Fruit fly (Drosophila melanogaster) whole organism, adult: ENCODE measurements around the gene lin-28.

Source experiments
- Crg-1 ChIP-seq: fragments of 200-800 bp; sonication (Bioruptor generic); optimal IDR thresholded peaks from 2 replicates; lab custom pipeline; 2016; ENCODE audit warnings: missing biosample characterization, missing genetic modification characterization
- kay ChIP-seq: fragments of 200-800 bp; sonication (Bioruptor generic); peaks from one replicate; lab custom pipeline; 2016; ENCODE audit warnings: missing biosample characterization, missing genetic modification characterization, borderline replicate concordance
- pad ChIP-seq: fragments of 200-800 bp; sonication (Bioruptor generic); optimal IDR thresholded peaks from 3 replicates; lab custom pipeline; 2017; ENCODE audit warnings: missing biosample characterization, missing genetic modification characterization, mild to moderate bottlenecking, moderate library complexity, missing genetic modification reagents

DNA sequence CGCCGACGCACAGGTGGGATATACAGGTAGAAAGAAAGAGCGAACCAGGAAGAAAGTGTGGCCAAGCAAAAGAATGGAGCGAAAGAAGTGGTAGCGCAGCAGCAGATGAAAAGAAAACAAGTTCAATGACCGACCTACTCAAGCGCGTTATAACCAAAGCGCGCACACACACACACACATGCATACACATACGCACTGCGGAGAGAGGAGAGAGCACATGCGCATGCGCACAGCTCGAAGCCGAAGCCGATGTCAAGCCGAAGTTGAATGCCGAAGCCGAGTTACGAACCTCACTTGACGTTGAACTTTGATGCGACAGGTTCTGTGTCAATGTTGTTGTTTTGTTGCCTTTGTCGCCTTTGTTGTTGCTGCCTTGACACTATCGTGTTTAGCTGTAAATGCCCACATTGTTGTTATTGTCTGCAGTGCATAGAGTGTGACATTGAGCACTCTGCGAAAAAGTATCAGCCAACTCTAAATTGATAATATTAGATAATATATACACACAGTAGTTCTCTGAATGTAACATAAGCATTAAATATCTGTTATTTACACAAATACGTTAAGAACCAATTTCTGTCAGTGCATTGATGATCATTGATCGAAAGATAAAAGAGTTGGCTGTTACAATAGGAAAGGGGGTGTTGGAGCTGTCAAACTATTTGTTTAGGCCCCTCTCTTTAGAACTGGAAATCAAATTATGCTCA, 20.1 kb upstream of the lin-28 start:
- TF ChIP-seq pad (GFP tag; lab: Kevin White, UChicago) (no peak), kay (no peak), Crg-1 (no peak)
